Worm (Caenorhabditis elegans): ENCODE results near the gene col-130.

DNA sequence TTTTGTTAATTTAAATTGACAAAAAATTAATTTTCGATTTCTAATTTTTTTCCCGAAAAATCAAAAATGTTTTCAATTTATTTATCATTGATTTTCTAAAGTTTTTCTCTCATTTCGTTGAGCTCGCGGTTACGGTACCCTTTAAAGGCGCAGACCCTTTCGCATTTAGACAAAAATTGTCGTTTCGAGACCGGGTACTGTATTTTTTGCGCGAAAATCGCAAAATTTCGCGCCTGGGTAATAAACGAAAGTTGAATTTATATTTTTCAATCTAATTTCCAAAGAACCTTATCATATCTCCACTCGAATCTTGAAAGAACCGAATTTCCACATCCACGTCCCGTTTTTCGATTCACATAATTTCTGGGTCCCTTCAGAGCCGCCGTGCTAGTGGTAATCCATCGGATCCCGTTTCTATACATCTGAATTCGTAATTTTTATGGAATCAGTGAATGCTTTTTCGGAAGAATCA lies 17.2 kb upstream of the col-130 start, which contains the start of gene C25G4.3:
- no peak for TF ChIP-seq nhr-10 (tag; optimal IDR thresholded peaks at IDR 0.05)
- no peak for TF ChIP-seq mab-5 (tag; optimal IDR thresholded peaks at IDR 0.05)
- no peak for TF ChIP-seq egl-27 (tag; optimal IDR thresholded peaks at IDR 0.05)
- no peak for TF ChIP-seq snpc-4 (tag; optimal IDR thresholded peaks at IDR 0.05)
- no peak for TF ChIP-seq nhr-237 (tag; optimal IDR thresholded peaks at IDR 0.05)
- no peak for TF ChIP-seq nhr-77 (tag; optimal IDR thresholded peaks at IDR 0.05)
- no peak for TF ChIP-seq unc-62 (GFP tag; optimal IDR thresholded peaks at IDR 0.05)
- no peak for TF ChIP-seq fos-1 (tag; optimal IDR thresholded peaks at IDR 0.05)
- TF ChIP-seq lin-39 (tag; optimal IDR thresholded peaks at IDR 0.05) = no peak
- no peak for TF ChIP-seq nhr-25 (tag; optimal IDR thresholded peaks at IDR 0.05)
- TF ChIP-seq aly-2 (tag; optimal IDR thresholded peaks at IDR 0.05) = no peak
- no peak for TF ChIP-seq mdl-1 (tag; optimal IDR thresholded peaks at IDR 0.05)
- no peak for TF ChIP-seq ZK546.5 (tag; optimal IDR thresholded peaks at IDR 0.05)
